Worm (Caenorhabditis elegans): ENCODE data around the gene cnb-1.

Gene cnb-1

DNA sequence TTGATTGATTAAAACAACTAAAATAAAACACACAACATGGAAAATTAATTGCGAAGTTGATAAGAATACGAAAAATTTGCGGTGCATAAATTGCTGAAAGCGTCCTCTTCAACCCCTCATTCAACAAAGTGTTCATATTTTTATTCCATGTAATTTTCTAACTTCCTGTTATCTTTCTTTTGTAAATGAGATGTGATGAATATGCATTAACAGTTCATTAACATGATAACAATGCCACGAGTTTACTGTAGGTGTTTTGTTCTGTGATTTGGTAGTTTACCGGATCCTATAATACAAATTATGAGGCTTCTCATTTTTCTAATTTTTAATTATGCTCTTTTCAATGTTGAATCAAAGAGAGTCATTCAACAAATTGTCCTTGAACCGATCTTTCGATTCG lies 46.4 kb upstream of the cnb-1 start, which contains the start of gene F47G9.6:
TSS of gene F47G9.6 (plus strand) at position 301 of the 400 bp plus-strand sequence.
- TF ChIP-seq B0035.1 (tag; optimal IDR thresholded peaks at IDR 0.05) (no peak), D2030.7 (GFP tag; IDR thresholded peaks at IDR 0.05) (no peak), cebp-1 (GFP tag; IDR thresholded peaks at IDR 0.05) (no peak), cebp-1 (tag; optimal IDR thresholded peaks at IDR 0.05) (no peak), K11D2.4 (GFP tag; IDR thresholded peaks at IDR 0.05) (no peak), madf-10 (tag; optimal IDR thresholded peaks at IDR 0.05) (no peak), rec-8 (tag; optimal IDR thresholded peaks at IDR 0.05) (no peak), lsy-27 (tag; optimal IDR thresholded peaks at IDR 0.05; ENCODE audit: borderline replicate concordance, insufficient read depth) (no peak), somi-1 (GFP tag; optimal IDR thresholded peaks at IDR 0.05) (no peak), F22D6.2 (tag; optimal IDR thresholded peaks at IDR 0.05) (no peak), F57A8.1 (GFP tag; optimal IDR thresholded peaks at IDR 0.05) (no peak), Y95B8A.8 (GFP tag; IDR thresholded peaks at IDR 0.05) (no peak), egrh-3 (GFP tag; IDR thresholded peaks at IDR 0.05) (no peak), attf-6 (GFP tag; IDR thresholded peaks at IDR 0.05) (no peak), snpc-1.1 (tag; optimal IDR thresholded peaks at IDR 0.05; ENCODE audit: insufficient read depth) (no peak), F37B4.10 (GFP tag; IDR thresholded peaks at IDR 0.05) (no peak), let-607 (tag; optimal IDR thresholded peaks at IDR 0.05) (no peak)

DNA sequence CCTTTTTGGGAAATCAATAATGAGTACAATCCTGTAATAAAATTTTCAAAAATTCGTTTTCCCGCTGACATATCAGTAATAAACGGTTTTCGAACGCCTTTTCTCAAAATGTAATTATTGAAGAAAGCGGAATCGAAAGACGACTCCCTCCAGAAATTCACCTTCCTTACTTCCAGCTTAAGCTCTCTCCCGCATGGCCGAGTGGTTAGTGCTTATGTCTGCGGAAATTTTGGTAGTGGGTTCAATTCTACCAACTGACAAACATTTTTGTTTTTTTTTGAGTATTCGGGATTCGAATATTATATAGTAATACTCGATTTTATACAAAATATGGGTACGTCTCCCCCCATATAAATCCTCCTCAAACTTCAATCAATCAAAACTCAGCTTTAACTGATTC lies 43.7 kb upstream of the cnb-1 start:
- peak; percentile 60 for TF ChIP-seq hmg-1.2 (GFP tag; IDR thresholded peaks at IDR 0.05)
- peak; percentile 81 for TF ChIP-seq ztf-25 (GFP tag; IDR thresholded peaks at IDR 0.05)
- peak; percentile 35; the same call in 1 of the 2 replicates for TF ChIP-seq nhr-120 (GFP tag; IDR thresholded peaks at IDR 0.05)
- peak; percentile 52; the same call in 1 of the 2 replicates for TF ChIP-seq madf-6 (GFP tag; IDR thresholded peaks at IDR 0.05)
- 0 out of 2 replicates have a peak, but pooled peaks have one; percentile 56 for TF ChIP-seq Y56A3A.18 (GFP tag; IDR thresholded peaks at IDR 0.05)
- peak; percentile 31; the same call in 1 of the 2 replicates for TF ChIP-seq egrh-3 (GFP tag; IDR thresholded peaks at IDR 0.05)
- TF ChIP-seq dox-1 (GFP tag; IDR thresholded peaks at IDR 0.05), result peak; percentile 61
- peak; percentile 46; the same call in 1 of the 2 replicates for TF ChIP-seq mcd-1 (GFP tag; IDR thresholded peaks at IDR 0.05)
- TF ChIP-seq rcor-1 (GFP tag; IDR thresholded peaks at IDR 0.05), result peak; percentile 40; the same call in 1 of the 2 replicates
- TF ChIP-seq pbrm-1 (GFP tag; IDR thresholded peaks at IDR 0.05), result 0 out of 2 replicates have a peak, but pooled peaks have one; percentile 37
- TF ChIP-seq D2030.7 (GFP tag; IDR thresholded peaks at IDR 0.05), result peak; percentile 51
- peak; percentile 83 for TF ChIP-seq lin-26 (GFP tag; IDR thresholded peaks at IDR 0.05)

DNA sequence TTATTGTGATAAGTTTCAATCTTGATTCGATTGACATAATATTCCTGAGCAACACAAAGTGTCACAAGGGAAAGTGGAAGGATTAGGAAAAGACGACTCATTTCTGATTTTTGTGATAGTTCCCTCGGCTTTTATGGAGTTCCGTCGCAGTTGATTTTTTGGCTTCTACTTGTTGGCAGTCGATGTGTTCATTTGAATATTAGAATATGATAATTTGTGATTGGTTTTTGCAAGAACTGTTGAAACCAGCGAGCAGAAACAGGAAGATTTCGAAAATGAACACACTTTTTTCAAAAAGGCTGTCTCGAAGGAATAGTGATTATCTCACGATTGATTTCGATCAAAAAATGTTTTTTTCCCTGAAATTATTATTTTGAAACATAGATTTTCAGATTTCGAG lies 41.3 kb upstream of the cnb-1 start, which contains the start of gene T02E9.6:
TSS of gene T02E9.6 (minus strand) at position 101 of the 400 bp plus-strand sequence.
- TF ChIP-seq ceh-91 (GFP tag; IDR thresholded peaks at IDR 0.05), result no peak
- TF ChIP-seq F37B4.10 (GFP tag; IDR thresholded peaks at IDR 0.05), result no peak
- no peak for TF ChIP-seq bed-2 (GFP tag; IDR thresholded peaks at IDR 0.05)
- no peak for TF ChIP-seq pha-4 (tag; optimal IDR thresholded peaks at IDR 0.05)
- no peak for TF ChIP-seq mxl-1 (tag; optimal IDR thresholded peaks at IDR 0.05)

DNA sequence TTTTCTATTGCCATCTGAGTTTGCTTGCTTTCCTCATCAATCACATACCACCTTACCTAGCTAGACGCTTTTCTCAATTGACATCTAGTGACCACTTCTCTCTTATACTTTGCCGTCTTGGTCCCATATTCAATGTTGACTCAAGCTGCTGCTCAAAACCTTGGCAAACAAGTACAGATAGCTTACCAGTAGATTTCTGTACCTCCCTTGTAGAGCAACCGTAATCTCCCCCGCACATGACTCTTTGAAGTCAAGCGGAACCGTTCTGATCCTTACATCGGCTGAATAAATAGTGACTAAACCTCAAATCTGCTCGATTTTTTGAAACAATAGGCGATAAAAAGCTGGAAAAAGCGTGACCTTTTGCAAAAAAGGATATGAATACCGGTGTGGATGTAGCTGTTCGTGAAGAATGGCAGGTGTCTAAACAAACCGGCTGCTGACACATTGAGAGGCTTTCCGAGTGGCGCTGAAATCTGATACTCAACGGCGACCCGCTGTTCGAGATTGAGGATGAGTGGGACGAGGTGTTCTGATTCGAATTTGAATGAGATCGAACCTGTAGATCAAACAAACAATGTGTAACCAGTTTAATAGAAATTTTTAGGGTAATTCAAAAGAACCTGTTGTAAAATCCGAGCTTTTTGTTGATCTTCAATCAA lies 39.7 kb upstream of the cnb-1 start:
- TF ChIP-seq C17E4.6 (GFP tag; IDR thresholded peaks at IDR 0.05), result no peak

Data from whole organism, young adult.